Fruit fly (Drosophila melanogaster) whole organism, embryonic: ENCODE measurements around the gene CG33923.

Source experiments
- Adf1 ChIP-seq: fragments of 200-800 bp; sonication (Bioruptor generic); IDR thresholded peaks from 2 replicates; pipeline ENCODE4 v1.3.6; 2022; ENCODE audit warnings: missing biosample characterization, missing genetic modification characterization
- Aef1 ChIP-seq: fragments of 200-800 bp; sonication (Bioruptor generic); IDR thresholded peaks from 3 replicates; pipeline ENCODE4 v1.3.6; 2022; ENCODE audit warnings: missing biosample characterization, missing genetic modification characterization
- Antp ChIP-seq: fragments of 200-800 bp; sonication (Bioruptor generic); optimal IDR thresholded peaks from 3 replicates; lab custom pipeline; 2016; ENCODE audit warnings: missing biosample characterization, missing genetic modification characterization
- Atf-2 ChIP-seq: fragments of 200-800 bp; sonication (Bioruptor generic); optimal IDR thresholded peaks from 2 replicates; lab custom pipeline; 2016; ENCODE audit warnings: missing biosample characterization, missing genetic modification characterization
- Bgb ChIP-seq: fragments of 200-800 bp; sonication (Bioruptor generic); IDR thresholded peaks from 2 replicates; pipeline ENCODE4 v1.3.6; 2022; ENCODE audit warnings: missing biosample characterization, missing genetic modification characterization; ENCODE audit not compliant: partially characterized antibody
- CG10366 ChIP-seq: fragments of 200-800 bp; sonication (Bioruptor generic); IDR thresholded peaks from 2 replicates; pipeline ENCODE4 v1.3.6; 2022; ENCODE audit warnings: missing biosample characterization, missing genetic modification characterization
- CG11456 ChIP-seq: fragments of 200-800 bp; sonication (Bioruptor generic); IDR thresholded peaks from 3 replicates; pipeline ENCODE4 v1.3.6; 2022; ENCODE audit warnings: missing biosample characterization, missing genetic modification characterization
- CG12659 ChIP-seq: fragments of 200-800 bp; sonication (Bioruptor generic); optimal IDR thresholded peaks from 3 replicates; lab custom pipeline; 2017; ENCODE audit warnings: mild to moderate bottlenecking, missing biosample characterization, missing genetic modification reagents, missing genetic modification characterization
- CG12744 ChIP-seq: fragments of 200-800 bp; sonication (Bioruptor generic); optimal IDR thresholded peaks from 2 replicates; lab custom pipeline; 2016; ENCODE audit warnings: missing biosample characterization, missing genetic modification characterization
- CG16813 ChIP-seq: fragments of 200-800 bp; sonication (Bioruptor generic); IDR thresholded peaks from 3 replicates; pipeline ENCODE4 v1.3.6; 2022; ENCODE audit warnings: missing biosample characterization, missing genetic modification characterization; ENCODE audit not compliant: partially characterized antibody
- CG17612 ChIP-seq: fragments of 200-800 bp; sonication (Bioruptor generic); IDR thresholded peaks from 2 replicates; pipeline ENCODE4 v1.3.6; 2022; ENCODE audit warnings: missing biosample characterization, missing genetic modification characterization
- CG17802 ChIP-seq: fragments of 200-800 bp; sonication (Bioruptor generic); optimal IDR thresholded peaks from 2 replicates; lab custom pipeline; 2018; ENCODE audit warnings: missing biosample characterization, mild to moderate bottlenecking, missing genetic modification characterization, moderate library complexity
- CG1832 ChIP-seq: fragments of 200-800 bp; sonication (Bioruptor generic); optimal IDR thresholded peaks from 2 replicates; lab custom pipeline; 2017; ENCODE audit warnings: missing biosample characterization, mild to moderate bottlenecking, missing genetic modification characterization, inconsistent platforms
- CG2199 ChIP-seq: fragments of 200-800 bp; sonication (Bioruptor generic); IDR thresholded peaks from 3 replicates; pipeline ENCODE4 v1.3.6; 2022; ENCODE audit warnings: missing biosample characterization, missing genetic modification characterization
- CG32772 ChIP-seq: fragments of 200-800 bp; sonication (Bioruptor generic); IDR thresholded peaks from 2 replicates; pipeline ENCODE4 v1.3.6; 2022; ENCODE audit warnings: missing biosample characterization, missing genetic modification characterization
- CG4282 ChIP-seq: fragments of 200-800 bp; sonication (Bioruptor generic); optimal IDR thresholded peaks from 2 replicates; lab custom pipeline; 2016; ENCODE audit warnings: missing biosample characterization, missing genetic modification characterization
- CG7839 ChIP-seq: fragments of 200-800 bp; sonication (Bioruptor generic); optimal IDR thresholded peaks from 3 replicates; lab custom pipeline; 2018; ENCODE audit warnings: missing biosample characterization, mild to moderate bottlenecking, missing genetic modification characterization, moderate library complexity
- CkIIα-i1 ChIP-seq: fragments of 200-800 bp; sonication (Bioruptor generic); IDR thresholded peaks from 2 replicates; pipeline ENCODE4 v1.3.6; 2022; ENCODE audit warnings: missing biosample characterization, missing genetic modification characterization
- Dbx ChIP-seq: fragments of 200-800 bp; sonication (Bioruptor generic); IDR thresholded peaks from 3 replicates; pipeline ENCODE4 v1.3.6; 2022; ENCODE audit warnings: missing biosample characterization, missing genetic modification characterization
- Ets97D ChIP-seq: fragments of 200-800 bp; sonication (Bioruptor generic); optimal IDR thresholded peaks from 3 replicates; lab custom pipeline; 2016; ENCODE audit warnings: missing biosample characterization, missing genetic modification characterization
- HLH4C ChIP-seq: fragments of 200-800 bp; sonication (Bioruptor generic); IDR thresholded peaks from 3 replicates; pipeline ENCODE4 v1.3.6; 2022; ENCODE audit warnings: missing biosample characterization, missing genetic modification characterization; ENCODE audit not compliant: partially characterized antibody
- HmgZ ChIP-seq: fragments of 200-800 bp; sonication (Bioruptor generic); optimal IDR thresholded peaks from 2 replicates; lab custom pipeline; 2018; ENCODE audit warnings: missing biosample characterization, mild to moderate bottlenecking, missing genetic modification characterization
- Hr51 ChIP-seq, 2 experiments: fragments of 200-800 bp; sonication (Bioruptor generic); optimal IDR thresholded peaks; 2 replicates in 1 of 2; 3 replicates in 1 of 2; lab custom pipeline; 2016 to 2018; ENCODE audit warnings: missing biosample characterization in 2 of 2, missing genetic modification characterization in 2 of 2, mild to moderate bottlenecking in 1 of 2, moderate library complexity in 1 of 2
- Oli ChIP-seq: fragments of 200-800 bp; sonication (Bioruptor generic); optimal IDR thresholded peaks from 2 replicates; lab custom pipeline; 2018; ENCODE audit warnings: missing biosample characterization, mild to moderate bottlenecking, missing genetic modification characterization, moderate library complexity
- Sox102F ChIP-seq: fragments of 200-800 bp; sonication (Bioruptor generic); optimal IDR thresholded peaks from 2 replicates; lab custom pipeline; 2018; ENCODE audit warnings: missing biosample characterization, mild to moderate bottlenecking, missing genetic modification characterization, moderate library complexity
- Spps ChIP-seq: fragments of 200-800 bp; sonication (Bioruptor generic); optimal IDR thresholded peaks from 2 replicates; lab custom pipeline; 2018; ENCODE audit warnings: missing biosample characterization, mild to moderate bottlenecking, missing genetic modification characterization
- Xbp1 ChIP-seq: fragments of 200-800 bp; sonication (Bioruptor generic); optimal IDR thresholded peaks from 3 replicates; lab custom pipeline; 2016; ENCODE audit warnings: missing biosample characterization, mild to moderate bottlenecking, missing genetic modification characterization
- btn ChIP-seq: fragments of 200-800 bp; sonication (Bioruptor generic); optimal IDR thresholded peaks from 2 replicates; lab custom pipeline; 2016; ENCODE audit warnings: missing biosample characterization, missing genetic modification characterization
- dmrt11E ChIP-seq: fragments of 200-800 bp; sonication (Bioruptor generic); optimal IDR thresholded peaks from 3 replicates; lab custom pipeline; 2018; ENCODE audit warnings: missing biosample characterization, mild to moderate bottlenecking, missing genetic modification characterization, moderate library complexity
- dmrt99B ChIP-seq: fragments of 200-800 bp; sonication (Bioruptor generic); optimal IDR thresholded peaks from 2 replicates; lab custom pipeline; 2018; ENCODE audit warnings: missing biosample characterization, mild to moderate bottlenecking, missing genetic modification characterization, moderate library complexity
- dpn ChIP-seq, 2 experiments: fragments of 200-800 bp; sonication (Bioruptor generic); optimal IDR thresholded peaks; 3 replicates each; lab custom pipeline; 2016; ENCODE audit warnings: missing biosample characterization in 2 of 2, missing genetic modification characterization in 2 of 2
- esg ChIP-seq: fragments of 200-800 bp; sonication (Bioruptor generic); conservative IDR thresholded peaks from 2 replicates; pipeline ENCODE4 v1.3.6; 2022; ENCODE audit warnings: missing biosample characterization, missing genetic modification characterization
- klu ChIP-seq: fragments of 200-800 bp; sonication (Bioruptor generic); IDR thresholded peaks from 2 replicates; pipeline ENCODE4 v1.3.6; 2022; ENCODE audit warnings: missing biosample characterization, missing genetic modification characterization
- nerfin-2 ChIP-seq: fragments of 200-800 bp; sonication (Bioruptor generic); IDR thresholded peaks from 2 replicates; pipeline ENCODE4 v1.3.6; 2022; ENCODE audit warnings: missing biosample characterization, missing genetic modification characterization; ENCODE audit not compliant: partially characterized antibody
- nmo ChIP-seq: fragments of 200-800 bp; sonication (Bioruptor generic); optimal IDR thresholded peaks from 2 replicates; lab custom pipeline; 2018; ENCODE audit warnings: missing biosample characterization, mild to moderate bottlenecking, missing genetic modification characterization, moderate library complexity
- onecut ChIP-seq: fragments of 200-800 bp; sonication (Bioruptor generic); IDR thresholded peaks from 2 replicates; pipeline ENCODE4 v1.3.6; 2022; ENCODE audit warnings: missing biosample characterization, missing genetic modification characterization
- peb ChIP-seq: fragments of 200-800 bp; sonication (Bioruptor generic); IDR thresholded peaks from 2 replicates; pipeline ENCODE4 v1.3.6; 2022; ENCODE audit warnings: missing biosample characterization, missing genetic modification characterization
- pum ChIP-seq: fragments of 200-800 bp; sonication (Bioruptor generic); optimal IDR thresholded peaks from 2 replicates; lab custom pipeline; 2016; ENCODE audit warnings: missing biosample characterization, missing genetic modification characterization
- ranshi ChIP-seq: fragments of 200-800 bp; sonication (Bioruptor generic); IDR thresholded peaks from 2 replicates; pipeline ENCODE4 v1.3.6; 2022; ENCODE audit warnings: missing biosample characterization, missing genetic modification characterization
- sima ChIP-seq: fragments of 200-800 bp; sonication (Bioruptor generic); optimal IDR thresholded peaks from 2 replicates; lab custom pipeline; 2016; ENCODE audit warnings: missing biosample characterization, missing genetic modification characterization
- sisA ChIP-seq: fragments of 200-800 bp; sonication (Bioruptor generic); IDR thresholded peaks from 2 replicates; pipeline ENCODE4 v1.3.6; 2022; ENCODE audit warnings: missing biosample characterization, missing genetic modification characterization
- slbo ChIP-seq: fragments of 200-800 bp; sonication (Bioruptor generic); IDR thresholded peaks from 2 replicates; pipeline ENCODE4 v1.3.6; 2022; ENCODE audit warnings: missing biosample characterization, missing genetic modification characterization
- ssp ChIP-seq: fragments of 200-800 bp; sonication (Bioruptor generic); IDR thresholded peaks from 2 replicates; pipeline ENCODE4 v1.3.6; 2022; ENCODE audit warnings: missing biosample characterization, missing genetic modification characterization
- tgo ChIP-seq: fragments of 200-800 bp; sonication (Bioruptor generic); IDR thresholded peaks from 3 replicates; pipeline ENCODE4 v1.3.6; 2022; ENCODE audit warnings: missing biosample characterization, missing genetic modification characterization
- unpg ChIP-seq: fragments of 200-800 bp; sonication (Bioruptor generic); optimal IDR thresholded peaks from 3 replicates; lab custom pipeline; 2018; ENCODE audit warnings: missing biosample characterization, mild to moderate bottlenecking, missing genetic modification characterization, moderate library complexity
- vvl ChIP-seq: fragments of 200-800 bp; sonication (Bioruptor generic); IDR thresholded peaks from 2 replicates; pipeline ENCODE4 v1.3.6; 2022; ENCODE audit warnings: missing biosample characterization, missing genetic modification characterization
- z ChIP-seq: fragments of 200-800 bp; sonication (Bioruptor generic); IDR thresholded peaks from 3 replicates; pipeline ENCODE4 v1.3.6; 2022; ENCODE audit warnings: missing biosample characterization, missing genetic modification characterization

CG33923 gene

dm6 chr2L:1361771-1362632 is 20.1 kb upstream of the CG33923 start, which contains the start of gene NLaz (continued):
- TF ChIP-seq CG10366 (GFP tag; lab: Robert Waterston, UW) (peak; percentile 72), nmo (GFP tag; lab: Kevin White, UChicago) (peak; percentile 43), HmgZ (tag; lab: Kevin White, UChicago) (no peak), CG16813 (GFP tag; lab: Robert Waterston, UW) (no peak), peb (GFP tag; lab: Robert Waterston, UW) (no peak), onecut (peak; percentile 85), Spps (tag; lab: Kevin White, UChicago) (no peak), CG11456 (GFP tag; lab: Robert Waterston, UW) (peak; percentile 97), Hr51 (GFP tag; optimal IDR thresholded peaks at IDR 0.05; lab: Kevin White, UChicago) (peak in 1 of 2 experiments; percentile 34), Dbx (GFP tag; lab: Robert Waterston, UW) (peak; percentile 65; the same call in 1 of the 3 replicates), CG17802 (tag; lab: Kevin White, UChicago) (no peak), ssp (GFP tag; lab: Robert Waterston, UW) (peak; percentile 38; the same call in 1 of the 2 replicates), CG32772 (GFP tag; lab: Robert Waterston, UW) (peak; percentile 7; the same call in 1 of the 2 replicates), esg (GFP tag; lab: Robert Waterston, UW) (peak; percentile 18; the same call in 1 of the 2 replicates), Adf1 (GFP tag; lab: Robert Waterston, UW) (no peak), CG7839 (tag; lab: Kevin White, UChicago) (peak; percentile 48), unpg (GFP tag; lab: Kevin White, UChicago) (peak; percentile 57), CG12744 (GFP tag; lab: Kevin White, UChicago) (peak; percentile 37), Oli (tag; lab: Kevin White, UChicago) (peak; percentile 53), dmrt99B (tag; lab: Kevin White, UChicago) (peak; percentile 28), sisA (peak; percentile 35; the same call in 1 of the 2 replicates), dpn (GFP tag; optimal IDR thresholded peaks at IDR 0.05; lab: Kevin White, UChicago) (peak in 1 of 2 experiments; percentile 49), Xbp1 (GFP tag; lab: Kevin White, UChicago) (peak; percentile 53), CG1832 (GFP tag; lab: Kevin White, UChicago) (no peak), Aef1 (peak; percentile 52; the same call in 1 of the 3 replicates), HLH4C (GFP tag; lab: Robert Waterston, UW) (no peak), CG2199 (GFP tag; lab: Robert Waterston, UW) (no peak; the same call in 2 of the 3 replicates), Antp (GFP tag; lab: Kevin White, UChicago) (peak; percentile 25), CG17612 (no peak), pum (peak; percentile 9), tgo (peak; percentile 67; the same call in 2 of the 3 replicates), vvl (peak; percentile 85; the same call in 1 of the 2 replicates), Atf-2 (GFP tag; lab: Kevin White, UChicago) (no peak), nerfin-2 (no peak), ranshi (GFP tag; lab: Robert Waterston, UW) (peak; percentile 67), dmrt11E (tag; lab: Kevin White, UChicago) (no peak), CG12659 (peak; percentile 27), slbo (GFP tag; lab: Robert Waterston, UW) (peak; percentile 55), CG4282 (GFP tag; lab: Kevin White, UChicago) (no peak), Sox102F (GFP tag; lab: Kevin White, UChicago) (peak; percentile 45), z (GFP tag; lab: Robert Waterston, UW) (no peak), CkIIα-i1 (no peak), klu (no peak), btn (GFP tag; lab: Kevin White, UChicago) (peak; percentile 38), Ets97D (GFP tag; lab: Kevin White, UChicago) (peak; percentile 14), sima (GFP tag; lab: Kevin White, UChicago) (no peak), Bgb (GFP tag; lab: Robert Waterston, UW) (peak; percentile 58; the same call in 1 of the 2 replicates)
- TF ChIP-seq, all 482 proteins: peak for 110
